Fruit fly (Drosophila melanogaster) whole organism, embryonic: ENCODE data around the gene Cp190.

ENCODE experiments used
- Antp ChIP-seq: fragments of 200-800 bp; sonication (Bioruptor generic); optimal IDR thresholded peaks from 3 replicates; lab custom pipeline; 2016; ENCODE audit warnings: missing biosample characterization, missing genetic modification characterization
- CG10267 ChIP-seq: fragments of 200-800 bp; sonication (Bioruptor generic); optimal IDR thresholded peaks from 2 replicates; lab custom pipeline; 2018; ENCODE audit warnings: missing biosample characterization, mild to moderate bottlenecking, missing genetic modification characterization, moderate library complexity
- CG10654 ChIP-seq: fragments of 200-800 bp; sonication (Bioruptor generic); optimal IDR thresholded peaks from 2 replicates; lab custom pipeline; 2016; ENCODE audit warnings: missing biosample characterization, missing genetic modification characterization
- CG11085 ChIP-seq: fragments of 200-800 bp; sonication (Bioruptor generic); IDR thresholded peaks from 2 replicates; pipeline ENCODE4 v1.3.6; 2022; ENCODE audit warnings: missing biosample characterization, missing genetic modification characterization
- CG1233 ChIP-seq: fragments of 200-800 bp; sonication (Bioruptor generic); optimal IDR thresholded peaks from 4 replicates; lab custom pipeline; 2018; ENCODE audit warnings: missing biosample characterization, mild to moderate bottlenecking, missing genetic modification characterization
- CG12391 ChIP-seq: fragments of 200-800 bp; sonication (Bioruptor generic); optimal IDR thresholded peaks from 3 replicates; lab custom pipeline; 2018; ENCODE audit warnings: missing biosample characterization, mild to moderate bottlenecking, missing genetic modification characterization, moderate library complexity
- CG13123 ChIP-seq: fragments of 200-800 bp; sonication (Bioruptor generic); optimal IDR thresholded peaks from 2 replicates; lab custom pipeline; 2016; ENCODE audit warnings: missing biosample characterization, missing genetic modification characterization
- CG13424 ChIP-seq: fragments of 200-800 bp; sonication (Bioruptor generic); optimal IDR thresholded peaks from 2 replicates; lab custom pipeline; 2019; ENCODE audit warnings: missing biosample characterization, mild to moderate bottlenecking, missing genetic modification characterization, moderate library complexity
- CG14050 ChIP-seq: fragments of 200-800 bp; sonication (Bioruptor generic); IDR thresholded peaks from 3 replicates; pipeline ENCODE4 v1.3.6; 2022; ENCODE audit warnings: missing biosample characterization, missing genetic modification characterization
- CG14667 ChIP-seq: fragments of 200-800 bp; sonication (Bioruptor generic); IDR thresholded peaks from 2 replicates; pipeline ENCODE4 v1.3.6; 2022; ENCODE audit warnings: missing biosample characterization, missing genetic modification characterization
- CG17361 ChIP-seq: fragments of 200-800 bp; sonication (Bioruptor generic); IDR thresholded peaks from 3 replicates; pipeline ENCODE4 v1.3.6; 2022; ENCODE audit warnings: missing biosample characterization, missing genetic modification characterization
- CG1792 ChIP-seq: fragments of 200-800 bp; sonication (Bioruptor generic); optimal IDR thresholded peaks from 2 replicates; lab custom pipeline; 2016; ENCODE audit warnings: missing biosample characterization, missing genetic modification characterization
- CG18599 ChIP-seq: fragments of 200-800 bp; sonication (Bioruptor generic); optimal IDR thresholded peaks from 3 replicates; lab custom pipeline; 2017; ENCODE audit warnings: missing biosample characterization, missing genetic modification characterization, mild to moderate bottlenecking, moderate library complexity, missing genetic modification reagents
- CG2116 ChIP-seq: fragments of 200-800 bp; sonication (Bioruptor generic); optimal IDR thresholded peaks from 3 replicates; lab custom pipeline; 2018; ENCODE audit warnings: missing biosample characterization, mild to moderate bottlenecking, missing genetic modification characterization
- CG2120 ChIP-seq: fragments of 200-800 bp; sonication (Bioruptor generic); optimal IDR thresholded peaks from 3 replicates; lab custom pipeline; 2016; ENCODE audit warnings: missing biosample characterization, missing genetic modification characterization
- CG2712 ChIP-seq: fragments of 200-800 bp; optimal IDR thresholded peaks from 3 replicates; lab custom pipeline; 2019; ENCODE audit warnings: missing biosample characterization, mild to moderate bottlenecking, missing genetic modification characterization, moderate library complexity
- CG3407 ChIP-seq: fragments of 200-800 bp; sonication (Bioruptor generic); optimal IDR thresholded peaks from 2 replicates; lab custom pipeline; 2018; ENCODE audit warnings: missing biosample characterization, mild to moderate bottlenecking, missing genetic modification characterization
- CG6175 ChIP-seq: fragments of 200-800 bp; sonication (Bioruptor generic); IDR thresholded peaks from 3 replicates; pipeline ENCODE4 v1.3.6; 2022; ENCODE audit warnings: missing biosample characterization, missing genetic modification characterization
- CG7839 ChIP-seq: fragments of 200-800 bp; sonication (Bioruptor generic); optimal IDR thresholded peaks from 3 replicates; lab custom pipeline; 2018; ENCODE audit warnings: missing biosample characterization, mild to moderate bottlenecking, missing genetic modification characterization, moderate library complexity
- CG8388 ChIP-seq: fragments of 200-800 bp; sonication (Bioruptor generic); optimal IDR thresholded peaks from 2 replicates; lab custom pipeline; 2019; ENCODE audit warnings: missing biosample characterization, mild to moderate bottlenecking, missing genetic modification characterization, moderate library complexity
- ERR ChIP-seq: fragments of 200-800 bp; sonication (Bioruptor generic); optimal IDR thresholded peaks from 2 replicates; lab custom pipeline; 2016; ENCODE audit warnings: missing biosample characterization, missing genetic modification characterization
- Ets97D ChIP-seq: fragments of 200-800 bp; sonication (Bioruptor generic); optimal IDR thresholded peaks from 3 replicates; lab custom pipeline; 2016; ENCODE audit warnings: missing biosample characterization, missing genetic modification characterization
- HmgD ChIP-seq: fragments of 200-800 bp; sonication (Bioruptor generic); optimal IDR thresholded peaks from 3 replicates; lab custom pipeline; 2016; ENCODE audit warnings: missing biosample characterization, missing genetic modification characterization
- MBD-R2 ChIP-seq: fragments of 200-800 bp; sonication (Bioruptor generic); IDR thresholded peaks from 2 replicates; pipeline ENCODE4 v1.3.6; 2022; ENCODE audit warnings: missing biosample characterization, missing genetic modification characterization
- NFAT ChIP-seq: fragments of 200-800 bp; sonication (Bioruptor generic); IDR thresholded peaks from 2 replicates; pipeline ENCODE4 v1.3.6; 2022; ENCODE audit warnings: missing biosample characterization, missing genetic modification characterization
- Oaz ChIP-seq: fragments of 200-800 bp; sonication (Bioruptor generic); IDR thresholded peaks from 2 replicates; pipeline ENCODE4 v1.3.6; 2022; ENCODE audit warnings: missing biosample characterization, missing genetic modification characterization
- abd-A ChIP-seq: fragments of 200-800 bp; sonication (Bioruptor generic); optimal IDR thresholded peaks from 3 replicates; lab custom pipeline; 2019; ENCODE audit warnings: missing biosample characterization, mild to moderate bottlenecking, missing genetic modification characterization, moderate library complexity
- amos ChIP-seq: fragments of 200-800 bp; sonication (Bioruptor generic); IDR thresholded peaks from 2 replicates; pipeline ENCODE4 v1.3.6; 2022; ENCODE audit warnings: missing biosample characterization, missing genetic modification characterization; ENCODE audit not compliant: partially characterized antibody
- bigmax ChIP-seq: fragments of 200-800 bp; sonication (Bioruptor generic); optimal IDR thresholded peaks from 2 replicates; lab custom pipeline; 2018; ENCODE audit warnings: missing biosample characterization, mild to moderate bottlenecking, missing genetic modification characterization
- chn ChIP-seq: fragments of 200-800 bp; sonication (Bioruptor generic); optimal IDR thresholded peaks from 2 replicates; lab custom pipeline; 2016; ENCODE audit warnings: missing biosample characterization, missing genetic modification characterization
- cwo ChIP-seq: fragments of 200-800 bp; sonication (Bioruptor generic); optimal IDR thresholded peaks from 3 replicates; lab custom pipeline; 2017; ENCODE audit warnings: missing biosample characterization, missing genetic modification characterization, mild to moderate bottlenecking, moderate library complexity, missing genetic modification reagents
- danr ChIP-seq: fragments of 200-800 bp; sonication (Bioruptor generic); IDR thresholded peaks from 2 replicates; pipeline ENCODE4 v1.3.6; 2022; ENCODE audit warnings: missing biosample characterization, missing genetic modification characterization
- dimm ChIP-seq: fragments of 200-800 bp; sonication (Bioruptor generic); IDR thresholded peaks from 2 replicates; pipeline ENCODE4 v1.3.6; 2022; ENCODE audit warnings: missing biosample characterization, missing genetic modification characterization
- dpn ChIP-seq, 2 experiments: fragments of 200-800 bp; sonication (Bioruptor generic); optimal IDR thresholded peaks; 3 replicates each; lab custom pipeline; 2016; ENCODE audit warnings: missing biosample characterization in 2 of 2, missing genetic modification characterization in 2 of 2
- ewg ChIP-seq: fragments of 200-800 bp; sonication (Bioruptor generic); optimal IDR thresholded peaks from 3 replicates; lab custom pipeline; 2017; ENCODE audit warnings: mild to moderate bottlenecking, missing biosample characterization, missing genetic modification reagents, missing genetic modification characterization
- exex ChIP-seq: fragments of 200-800 bp; sonication (Bioruptor generic); optimal IDR thresholded peaks from 4 replicates; lab custom pipeline; 2018; ENCODE audit warnings: missing biosample characterization, mild to moderate bottlenecking, missing genetic modification characterization, moderate library complexity
- gcm2 ChIP-seq: fragments of 200-800 bp; sonication (Bioruptor generic); optimal IDR thresholded peaks from 2 replicates; lab custom pipeline; 2016; ENCODE audit warnings: missing biosample characterization, missing genetic modification characterization
- hb ChIP-seq: fragments of 200-800 bp; sonication (Bioruptor generic); IDR thresholded peaks from 3 replicates; pipeline ENCODE4 v1.3.6; 2022; ENCODE audit warnings: missing biosample characterization, missing genetic modification characterization; ENCODE audit not compliant: partially characterized antibody
- her ChIP-seq: fragments of 200-800 bp; sonication (Bioruptor generic); optimal IDR thresholded peaks from 2 replicates; lab custom pipeline; 2016; ENCODE audit warnings: missing biosample characterization, missing genetic modification characterization
- onecut ChIP-seq: fragments of 200-800 bp; sonication (Bioruptor generic); IDR thresholded peaks from 2 replicates; pipeline ENCODE4 v1.3.6; 2022; ENCODE audit warnings: missing biosample characterization, missing genetic modification characterization
- pros ChIP-seq: fragments of 200-800 bp; sonication (Bioruptor generic); optimal IDR thresholded peaks from 3 replicates; lab custom pipeline; 2019; ENCODE audit warnings: missing biosample characterization, mild to moderate bottlenecking, missing genetic modification characterization, moderate library complexity
- pzg ChIP-seq: fragments of 200-800 bp; sonication (Bioruptor generic); optimal IDR thresholded peaks from 3 replicates; lab custom pipeline; 2018; ENCODE audit warnings: missing biosample characterization, mild to moderate bottlenecking, missing genetic modification characterization, moderate library complexity
- row ChIP-seq: fragments of 200-800 bp; sonication (Bioruptor generic); IDR thresholded peaks from 3 replicates; pipeline ENCODE4 v1.3.6; 2022; ENCODE audit warnings: missing biosample characterization, missing genetic modification characterization
- salm ChIP-seq: fragments of 200-800 bp; sonication (Bioruptor generic); optimal IDR thresholded peaks from 2 replicates; lab custom pipeline; 2018; ENCODE audit warnings: missing biosample characterization, mild to moderate bottlenecking, missing genetic modification characterization
- scrt ChIP-seq: fragments of 200-800 bp; sonication (Bioruptor generic); optimal IDR thresholded peaks from 2 replicates; lab custom pipeline; 2018; ENCODE audit warnings: missing biosample characterization, mild to moderate bottlenecking, missing genetic modification characterization, moderate library complexity
- slbo ChIP-seq: fragments of 200-800 bp; sonication (Bioruptor generic); IDR thresholded peaks from 2 replicates; pipeline ENCODE4 v1.3.6; 2022; ENCODE audit warnings: missing biosample characterization, missing genetic modification characterization
- sob ChIP-seq: fragments of 200-800 bp; sonication (Bioruptor generic); IDR thresholded peaks from 2 replicates; pipeline ENCODE4 v1.3.6; 2022; ENCODE audit warnings: missing biosample characterization, missing genetic modification characterization
- tin ChIP-seq: fragments of 200-800 bp; sonication (Bioruptor generic); optimal IDR thresholded peaks from 3 replicates; lab custom pipeline; 2016; ENCODE audit warnings: missing biosample characterization, missing genetic modification characterization
- zen ChIP-seq: fragments of 200-800 bp; sonication (Bioruptor generic); optimal IDR thresholded peaks from 3 replicates; lab custom pipeline; 2018; ENCODE audit warnings: missing biosample characterization, mild to moderate bottlenecking, missing genetic modification characterization, moderate library complexity
- zfh1 ChIP-seq: fragments of 200-800 bp; sonication (Bioruptor generic); IDR thresholded peaks from 3 replicates; pipeline ENCODE4 v1.3.6; 2022; ENCODE audit warnings: missing biosample characterization, missing genetic modification characterization

Cp190 gene

dm6 chr3R:15280619-15281334 is 5.7 kb upstream of the Cp190 start (continued):
- no peak for TF ChIP-seq Antp (GFP tag; lab: Kevin White, UChicago)
- TF ChIP-seq dimm (GFP tag; lab: Robert Waterston, UW), result no peak
- TF ChIP-seq slbo (GFP tag; lab: Robert Waterston, UW), result peak; percentile 51
- TF ChIP-seq exex (tag; lab: Kevin White, UChicago), result peak; percentile 12
- peak; percentile 47 for TF ChIP-seq scrt
- peak; percentile 31 for TF ChIP-seq salm
- no peak for TF ChIP-seq Oaz
- no peak for TF ChIP-seq ERR (GFP tag; lab: Kevin White, UChicago)
- TF ChIP-seq pzg (GFP tag; lab: Kevin White, UChicago), result no peak
- TF ChIP-seq zfh1, result 0 out of 3 replicates have a peak, but pooled peaks have one; percentile 46
- peak; percentile 71 for TF ChIP-seq tin (GFP tag; lab: Kevin White, UChicago)
- no peak for TF ChIP-seq bigmax (GFP tag; lab: Kevin White, UChicago)
- no peak for TF ChIP-seq amos (GFP tag; lab: Robert Waterston, UW)
- peak; percentile 84 for TF ChIP-seq CG13424 (tag; lab: Kevin White, UChicago)
- no peak for TF ChIP-seq CG14050 (GFP tag; lab: Robert Waterston, UW)
- no peak for TF ChIP-seq MBD-R2 (GFP tag; lab: Robert Waterston, UW)
- TF ChIP-seq CG2116, result peak; percentile 36
- TF ChIP-seq chn (GFP tag; lab: Kevin White, UChicago), result peak; percentile 5
- peak; percentile 60 for TF ChIP-seq CG1233 (GFP tag; lab: Kevin White, UChicago)
- TF ChIP-seq Ets97D, result no peak
- peak; percentile 32 for TF ChIP-seq CG2120 (GFP tag; lab: Kevin White, UChicago)
- TF ChIP-seq onecut (GFP tag; lab: Robert Waterston, UW), result peak; percentile 11; the same call in 1 of the 2 replicates
- TF ChIP-seq dpn (GFP tag; optimal IDR thresholded peaks at IDR 0.05; lab: Kevin White, UChicago), result peak in 1 of 2 experiments; percentile 59
- TF ChIP-seq cwo, result peak; percentile 27
- peak; percentile 69 for TF ChIP-seq row (GFP tag; lab: Robert Waterston, UW)
- peak; percentile 74 for TF ChIP-seq CG8388 (GFP tag; lab: Kevin White, UChicago)
- peak; percentile 47 for TF ChIP-seq CG18599 (GFP tag; lab: Kevin White, UChicago)
- peak; percentile 86 for TF ChIP-seq CG2712 (tag; lab: Kevin White, UChicago)
- TF ChIP-seq sob (GFP tag; lab: Robert Waterston, UW), result 0 out of 2 replicates have a peak, but pooled peaks have one; percentile 34
- TF ChIP-seq CG12391 (tag; lab: Kevin White, UChicago), result peak; percentile 80
- TF ChIP-seq hb (GFP tag; lab: Robert Waterston, UW), result no peak
- no peak for TF ChIP-seq CG6175 (GFP tag; lab: Robert Waterston, UW)
- no peak; the same call in 1 of the 2 replicates for TF ChIP-seq NFAT
- peak; percentile 76 for TF ChIP-seq CG10267 (tag; lab: Kevin White, UChicago)
- peak; percentile 13 for TF ChIP-seq CG13123 (GFP tag; lab: Kevin White, UChicago)
- TF ChIP-seq CG7839 (tag; lab: Kevin White, UChicago), result peak; percentile 82
- no peak for TF ChIP-seq pros (GFP tag; lab: Kevin White, UChicago)
- no peak for TF ChIP-seq CG11085 (GFP tag; lab: Robert Waterston, UW)
- TF ChIP-seq CG17361, result peak; percentile 95
- no peak for TF ChIP-seq CG1792 (GFP tag; lab: Kevin White, UChicago)
- peak; percentile 57 for TF ChIP-seq CG3407 (GFP tag; lab: Kevin White, UChicago)
- peak; percentile 35; the same call in 1 of the 2 replicates for TF ChIP-seq CG14667 (GFP tag; lab: Robert Waterston, UW)
- TF ChIP-seq HmgD (GFP tag; lab: Kevin White, UChicago), result no peak
- TF ChIP-seq gcm2 (GFP tag; lab: Kevin White, UChicago), result no peak
- peak; percentile 67 for TF ChIP-seq zen
- no peak for TF ChIP-seq her (GFP tag; lab: Kevin White, UChicago)
- TF ChIP-seq CG10654 (GFP tag; lab: Kevin White, UChicago), result peak; percentile 59
- TF ChIP-seq ewg (GFP tag; lab: Kevin White, UChicago), result peak; percentile 54
- TF ChIP-seq abd-A (tag; lab: Kevin White, UChicago), result no peak
- no peak for TF ChIP-seq danr (GFP tag; lab: Robert Waterston, UW)
